Worm (Caenorhabditis elegans): ENCODE results near the gene F36H1.3.

Gene F36H1.3

ce11 chrIV:11080823-11081285 is 30.9 kb downstream of the F36H1.3 start, which contains the start of gene atg-7 (continued):
- TF ChIP-seq spr-1 (tag; optimal IDR thresholded peaks at IDR 0.05) (no peak), mdt-29 (GFP tag; IDR thresholded peaks at IDR 0.05) (no peak), aha-1 (tag) (no peak), cey-2 (tag; optimal IDR thresholded peaks at IDR 0.05; ENCODE audit: borderline replicate concordance, insufficient read depth) (no peak), pqm-1 (tag; optimal IDR thresholded peaks at IDR 0.05) (no peak), nhr-48 (tag; optimal IDR thresholded peaks at IDR 0.05) (no peak), egl-43 (GFP tag; IDR thresholded peaks at IDR 0.05) (no peak), pha-4 (GFP tag; IDR thresholded peaks at IDR 0.05) (no peak), pha-4 (tag; optimal IDR thresholded peaks at IDR 0.05) (no peak), saeg-2 (GFP tag; IDR thresholded peaks at IDR 0.05) (no peak), ces-1 (GFP tag; optimal IDR thresholded peaks at IDR 0.05) (no peak), dve-1 (tag; optimal IDR thresholded peaks at IDR 0.05; ENCODE audit: insufficient read depth) (peak; percentile 61), ama-1 (optimal IDR thresholded peaks at IDR 0.05) (peak; percentile 83), php-3 (GFP tag; IDR thresholded peaks at IDR 0.05) (peak; percentile 23; the same call in 1 of the 2 replicates), hlh-30 (tag; optimal IDR thresholded peaks at IDR 0.05; ENCODE audit: insufficient read depth) (no peak), ceh-28 (tag; optimal IDR thresholded peaks at IDR 0.05) (no peak), F37D6.2 (tag; optimal IDR thresholded peaks at IDR 0.05) (no peak), nhr-102 (tag; optimal IDR thresholded peaks at IDR 0.05) (peak; percentile 17), dpl-1 (GFP tag; optimal IDR thresholded peaks at IDR 0.05) (no peak), zag-1 (tag; optimal IDR thresholded peaks at IDR 0.05) (no peak), daf-8 (GFP tag; IDR thresholded peaks at IDR 0.05) (no peak)

ce11 chrIV:11082153-11082552 is 32.2 kb downstream of the F36H1.3 start, which contains the start of gene let-70:
Gene let-70, minus strand, starts transcription at chrIV:11082253.
- TF ChIP-seq ceh-28 (tag; optimal IDR thresholded peaks at IDR 0.05) (peak; percentile 18), mxl-3 (GFP tag; optimal IDR thresholded peaks at IDR 0.05) (no peak), arid-1 (GFP tag; conservative IDR thresholded peaks at IDR 0.05) (0 out of 2 replicates have a peak, but pooled peaks have one; percentile 20), madf-9 (GFP tag; conservative IDR thresholded peaks at IDR 0.05) (no peak), egl-43 (GFP tag; IDR thresholded peaks at IDR 0.05) (0 out of 2 replicates have a peak, but pooled peaks have one; percentile 30), F26F4.8 (GFP tag; conservative IDR thresholded peaks at IDR 0.05) (no peak), nhr-6 (tag; optimal IDR thresholded peaks at IDR 0.05) (no peak), lin-15B (tag; optimal IDR thresholded peaks at IDR 0.05) (no peak), madf-5 (GFP tag; IDR thresholded peaks at IDR 0.05) (no peak), mdt-29 (GFP tag; IDR thresholded peaks at IDR 0.05) (0 out of 2 replicates have a peak, but pooled peaks have one; percentile 5), aha-1 (tag) (peak; percentile 90), nhr-102 (tag; optimal IDR thresholded peaks at IDR 0.05) (no peak), pha-4 (GFP tag; IDR thresholded peaks at IDR 0.05) (0 out of 2 replicates have a peak, but pooled peaks have one; percentile 2), pha-4 (tag; optimal IDR thresholded peaks at IDR 0.05) (no peak), unc-130 (GFP tag; optimal IDR thresholded peaks at IDR 0.05) (no peak), zip-2 (tag; optimal IDR thresholded peaks at IDR 0.05) (peak; percentile 10), daf-12 (tag; optimal IDR thresholded peaks at IDR 0.05) (no peak), ZK337.2 (GFP tag; IDR thresholded peaks at IDR 0.05) (no peak)

ce11 chrIV:11082789-11083235 is 32.9 kb downstream of the F36H1.3 start:
- TF ChIP-seq dpl-1 (GFP tag; optimal IDR thresholded peaks at IDR 0.05) (peak; percentile 65), lin-1 (GFP tag; IDR thresholded peaks at IDR 0.05) (no peak), ceh-32 (tag; optimal IDR thresholded peaks at IDR 0.05; ENCODE audit: poor library complexity) (peak; percentile 68), daf-8 (GFP tag; IDR thresholded peaks at IDR 0.05) (no peak), F49E8.2 (tag; optimal IDR thresholded peaks at IDR 0.05; ENCODE audit: borderline replicate concordance) (no peak), attf-4 (tag; optimal IDR thresholded peaks at IDR 0.05) (no peak), unc-130 (GFP tag; optimal IDR thresholded peaks at IDR 0.05) (peak; percentile 28), lin-38 (GFP tag; IDR thresholded peaks at IDR 0.05) (peak; percentile 78), skn-1 (tag; optimal IDR thresholded peaks at IDR 0.05) (peak; percentile 66), nhr-11 (tag; optimal IDR thresholded peaks at IDR 0.05) (peak; percentile 96), hlh-11 (tag; optimal IDR thresholded peaks at IDR 0.05) (peak; percentile 97), zag-1 (tag; optimal IDR thresholded peaks at IDR 0.05) (peak; percentile 74), sdz-12 (GFP tag; optimal IDR thresholded peaks at IDR 0.05) (peak; percentile 67), snpc-4 (tag; optimal IDR thresholded peaks at IDR 0.05) (no peak), Y5F2A.4 (GFP tag; optimal IDR thresholded peaks at IDR 0.05) (no peak), nhr-111 (GFP tag; optimal IDR thresholded peaks at IDR 0.05) (no peak), T26A8.4 (GFP tag; IDR thresholded peaks at IDR 0.05) (peak; percentile 89), mdl-1 (tag; optimal IDR thresholded peaks at IDR 0.05) (peak; percentile 40 to 92), nhr-10 (tag; optimal IDR thresholded peaks at IDR 0.05) (peak; percentile 54), dmd-9 (GFP tag; IDR thresholded peaks at IDR 0.05) (no peak), ama-1 (optimal IDR thresholded peaks at IDR 0.05) (peak; percentile 91)
